Worm (Caenorhabditis elegans) whole organism, L2 larva: ENCODE measurements around the gene mtp-18.

Source experiments
- R02D3.7 ChIP-seq: fragments of 150-350 bp; optimal IDR thresholded peaks from 2 replicates; lab custom pipeline; 2014; ENCODE audit warnings: missing biosample characterization, missing genetic modification characterization
- Y55F3AM.14 ChIP-seq: fragments of 200-800 bp; sonication (Bioruptor generic); optimal IDR thresholded peaks from 2 replicates; lab custom pipeline; 2018; ENCODE audit warnings: mild to moderate bottlenecking, missing genetic modification characterization, missing compliant biosample characterization
- ZK546.5 ChIP-seq: sonication (generic microtip); optimal IDR thresholded peaks from 2 replicates; lab custom pipeline; 2017; ENCODE audit warnings: missing biosample characterization, missing genetic modification characterization
- alr-1 ChIP-seq: fragments of 150-350 bp; optimal IDR thresholded peaks from 2 replicates; lab custom pipeline; 2014; ENCODE audit warnings: missing biosample characterization, missing genetic modification characterization
- aly-2 ChIP-seq: fragments of 150-350 bp; optimal IDR thresholded peaks from 2 replicates; lab custom pipeline; 2014; ENCODE audit warnings: missing biosample characterization, missing genetic modification characterization
- blmp-1 ChIP-seq: sonication (generic microtip); optimal IDR thresholded peaks from 2 replicates; lab custom pipeline; 2017; ENCODE audit warnings: missing genetic modification characterization, mild to moderate bottlenecking, missing compliant biosample characterization, antibody characterized with exemption, moderate library complexity; ENCODE audit not compliant: insufficient read depth
- ceh-16 ChIP-seq: fragments of 150-350 bp; optimal IDR thresholded peaks from 2 replicates; lab custom pipeline; 2014; ENCODE audit warnings: missing biosample characterization, missing genetic modification characterization
- ceh-82 ChIP-seq: fragments of 150-350 bp; optimal IDR thresholded peaks from 2 replicates; lab custom pipeline; 2014; ENCODE audit warnings: missing biosample characterization, missing genetic modification characterization
- dmd-4 ChIP-seq: sonication (generic microtip); optimal IDR thresholded peaks from 2 replicates; lab custom pipeline; 2017; ENCODE audit warnings: missing biosample characterization, missing genetic modification characterization
- elt-3 ChIP-seq: sonication (generic microtip); optimal IDR thresholded peaks from 2 replicates; lab custom pipeline; 2017; ENCODE audit warnings: missing biosample characterization, missing genetic modification characterization
- fos-1 ChIP-seq: fragments of 150-350 bp; optimal IDR thresholded peaks from 2 replicates; lab custom pipeline; 2014; ENCODE audit warnings: missing biosample characterization, missing genetic modification characterization
- gmeb-1 ChIP-seq: fragments of 150-350 bp; optimal IDR thresholded peaks from 2 replicates; lab custom pipeline; 2014; ENCODE audit warnings: missing biosample characterization, missing genetic modification characterization
- lin-11 ChIP-seq: fragments of 150-350 bp; sonication (generic microtip); optimal IDR thresholded peaks from 2 replicates; lab custom pipeline; 2014; ENCODE audit warnings: missing biosample characterization, missing genetic modification characterization, inconsistent platforms, mixed read lengths
- lin-13 ChIP-seq: fragments of 150-350 bp; optimal IDR thresholded peaks from 2 replicates; lab custom pipeline; 2014; ENCODE audit warnings: missing biosample characterization, missing genetic modification reagents, missing genetic modification characterization
- mdl-1 ChIP-seq, 2 experiments: fragments of 150-350 bp in 1 of 2; sonication (generic microtip) in 1 of 2; optimal IDR thresholded peaks; 2 replicates each; lab custom pipeline; 2017; ENCODE audit warnings: missing biosample characterization in 2 of 2, missing genetic modification characterization in 2 of 2
- nhr-10 ChIP-seq: sonication (generic microtip); optimal IDR thresholded peaks from 2 replicates; lab custom pipeline; 2017; ENCODE audit warnings: missing biosample characterization, missing genetic modification characterization
- nhr-12 ChIP-seq: fragments of 150-350 bp; optimal IDR thresholded peaks from 2 replicates; lab custom pipeline; 2014; ENCODE audit warnings: missing biosample characterization, missing genetic modification characterization
- nhr-21 ChIP-seq: fragments of 150-350 bp; optimal IDR thresholded peaks from 2 replicates; lab custom pipeline; 2014; ENCODE audit warnings: missing biosample characterization, missing genetic modification characterization
- nhr-23 ChIP-seq: fragments of 150-350 bp; optimal IDR thresholded peaks from 2 replicates; lab custom pipeline; 2014; ENCODE audit warnings: missing biosample characterization, missing genetic modification reagents, missing genetic modification characterization
- nhr-237 ChIP-seq: fragments of 150-350 bp; optimal IDR thresholded peaks from 2 replicates; lab custom pipeline; 2014; ENCODE audit warnings: missing biosample characterization, missing genetic modification characterization
- nhr-25 ChIP-seq: fragments of 150-350 bp; sonication (generic microtip); optimal IDR thresholded peaks from 3 replicates; lab custom pipeline; 2014; ENCODE audit warnings: missing biosample characterization, missing genetic modification characterization
- peb-1 ChIP-seq: fragments of 150-350 bp; optimal IDR thresholded peaks from 2 replicates; lab custom pipeline; 2014; ENCODE audit warnings: missing biosample characterization, missing genetic modification characterization
- sem-4 ChIP-seq: fragments of 150-350 bp; optimal IDR thresholded peaks from 2 replicates; lab custom pipeline; 2014; ENCODE audit warnings: missing biosample characterization, missing genetic modification reagents, missing genetic modification characterization
- skn-1 ChIP-seq: sonication (generic microtip); optimal IDR thresholded peaks from 2 replicates; lab custom pipeline; 2017; ENCODE audit warnings: missing biosample characterization, missing genetic modification characterization
- sma-3 ChIP-seq: sonication (generic microtip); optimal IDR thresholded peaks from 2 replicates; lab custom pipeline; 2016; ENCODE audit warnings: missing genetic modification reagents, missing genetic modification characterization, missing compliant biosample characterization
- sma-9 ChIP-seq, 2 experiments: fragments of 150-350 bp in 1 of 2; sonication (generic microtip) in 1 of 2; optimal IDR thresholded peaks; 2 replicates each; lab custom pipeline; 2014 to 2016; ENCODE audit warnings: missing genetic modification characterization in 2 of 2, mild to moderate bottlenecking in 1 of 2, missing biosample characterization in 1 of 2, missing compliant biosample characterization in 1 of 2, missing genetic modification reagents in 1 of 2, moderate library complexity in 1 of 2
- snpc-4 ChIP-seq: fragments of 150-350 bp; optimal IDR thresholded peaks from 2 replicates; lab custom pipeline; 2014; ENCODE audit warnings: missing biosample characterization, missing genetic modification characterization
- unc-55 ChIP-seq: fragments of 150-350 bp; sonication (generic microtip); optimal IDR thresholded peaks from 3 replicates; lab custom pipeline; 2014; ENCODE audit warnings: missing biosample characterization, missing genetic modification reagents, missing genetic modification characterization
- unc-62 ChIP-seq: fragments of 150-350 bp; optimal IDR thresholded peaks from 2 replicates; lab custom pipeline; 2014; ENCODE audit warnings: missing biosample characterization, missing genetic modification reagents, missing genetic modification characterization
- ztf-1 ChIP-seq: fragments of 200-800 bp; sonication (Bioruptor generic); conservative IDR thresholded peaks from 2 replicates; pipeline ENCODE4 v1.3.6; 2022; ENCODE audit warnings: missing genetic modification characterization, missing compliant biosample characterization
- ztf-11 ChIP-seq: sonication (generic microtip); optimal IDR thresholded peaks from 2 replicates; lab custom pipeline; 2017; ENCODE audit warnings: missing biosample characterization, missing genetic modification characterization

mtp-18 gene

DNA sequence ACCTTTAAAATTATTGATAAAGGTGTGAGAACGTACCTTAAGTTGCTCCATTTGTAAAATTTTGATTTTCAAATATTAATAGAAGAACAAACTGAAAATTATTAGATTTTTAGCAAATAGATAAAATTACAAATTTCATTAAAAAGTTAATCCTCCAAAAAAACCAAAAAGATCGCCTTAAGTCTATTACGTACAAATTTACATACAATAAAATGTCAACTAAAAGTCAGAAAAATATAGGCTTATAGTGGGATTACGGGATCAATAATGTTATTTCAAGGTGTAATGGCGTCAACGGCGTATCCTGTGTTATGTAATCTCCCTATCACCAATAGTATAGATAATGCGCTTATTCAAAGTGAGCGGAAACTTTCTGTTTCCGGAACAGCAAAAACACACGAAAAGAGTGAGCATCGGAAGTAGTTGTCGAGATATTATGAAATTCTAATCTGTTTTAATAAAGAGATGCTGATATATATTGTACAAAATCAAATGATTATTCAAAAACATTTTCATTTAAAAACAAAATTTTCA, 11.9 kb downstream of the mtp-18 start, which contains the start of gene ceh-54:
TSS of gene ceh-54 (minus strand) at position 51 of the 534 bp plus-strand sequence.
- TF ChIP-seq gmeb-1 (tag; lab: Kevin White, UChicago): no peak
- TF ChIP-seq sma-9 (GFP tag; optimal IDR thresholded peaks at IDR 0.05; lab: Kevin White, UChicago): peak; percentile 3
- TF ChIP-seq sma-9 (tag; optimal IDR thresholded peaks at IDR 0.05; lab: Kevin White, UChicago): no peak
- TF ChIP-seq aly-2: no peak
- no peak for TF ChIP-seq ztf-11
- no peak for TF ChIP-seq ceh-82 (tag; lab: Kevin White, UChicago)

DNA sequence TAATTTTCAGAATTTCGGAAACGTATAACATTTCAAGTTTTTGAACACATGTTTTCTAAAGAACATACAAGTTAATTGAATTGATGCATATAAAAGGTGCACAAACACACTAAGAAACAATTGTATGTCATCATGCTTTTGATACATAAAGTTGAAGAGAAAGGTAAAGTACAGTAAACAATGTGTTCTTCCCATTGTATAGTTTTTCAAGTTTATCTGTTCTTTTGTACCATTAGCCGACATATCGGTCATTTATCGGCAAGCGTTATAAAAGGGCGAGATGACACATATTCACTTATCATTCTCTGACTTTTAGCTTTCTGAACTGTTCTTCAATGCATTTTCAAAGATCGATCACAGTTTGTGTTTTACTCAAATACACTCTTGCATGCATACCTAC, 16.2 kb downstream of the mtp-18 start, which contains the start of gene T13C5.9:
TSS of gene T13C5.9 (plus strand) at position 301 of the 400 bp plus-strand sequence.
- TF ChIP-seq ztf-11: no peak
- no peak for TF ChIP-seq lin-13 (GFP tag; lab: Kevin White, UChicago)
- TF ChIP-seq ceh-16: no peak
- no peak for TF ChIP-seq unc-62
- TF ChIP-seq nhr-23 (tag; lab: Kevin White, UChicago): no peak
- TF ChIP-seq nhr-12 (tag; lab: Kevin White, UChicago): no peak
- TF ChIP-seq unc-55: no peak
- TF ChIP-seq ceh-82 (tag; lab: Kevin White, UChicago): no peak
- no peak for TF ChIP-seq peb-1 (tag; lab: Kevin White, UChicago)
- TF ChIP-seq elt-3 (tag; lab: Kevin White, UChicago): no peak
- no peak for TF ChIP-seq fos-1 (tag; lab: Kevin White, UChicago)
- TF ChIP-seq lin-11 (tag; lab: Kevin White, UChicago): no peak
- no peak for TF ChIP-seq sem-4
- TF ChIP-seq sma-3 (GFP tag; lab: Kevin White, UChicago): no peak
- TF ChIP-seq snpc-4 (tag; lab: Kevin White, UChicago): no peak
- TF ChIP-seq nhr-10 (tag; lab: Kevin White, UChicago): no peak
- no peak for TF ChIP-seq nhr-237

DNA sequence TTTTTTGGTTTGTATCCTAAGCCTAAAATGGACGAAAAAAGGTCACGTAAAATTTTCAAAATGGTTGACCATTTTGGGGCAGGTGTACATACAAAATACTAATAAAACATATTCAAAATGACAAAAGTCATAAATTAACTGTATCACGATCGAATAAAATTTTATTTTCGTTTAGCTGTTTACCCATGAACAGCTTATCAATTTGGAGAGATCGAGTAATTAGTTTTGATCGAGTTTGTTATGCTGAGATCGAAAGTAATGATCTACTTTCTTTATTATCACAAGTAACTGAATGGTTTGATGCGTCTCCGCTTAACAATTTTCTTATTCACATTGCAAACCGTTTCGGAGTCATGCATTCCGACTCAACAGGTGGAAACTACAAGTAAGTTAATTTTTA, 18.4 kb downstream of the mtp-18 start, which contains the start of gene T13C5.10:
TSS of gene T13C5.10 (plus strand) at position 301 of the 400 bp plus-strand sequence.
- TF ChIP-seq nhr-23 (tag; lab: Kevin White, UChicago): no peak
- TF ChIP-seq sma-3 (GFP tag; lab: Kevin White, UChicago): no peak
- TF ChIP-seq aly-2: no peak
- TF ChIP-seq sem-4: no peak
- TF ChIP-seq, all 48 proteins: peak for 0

DNA sequence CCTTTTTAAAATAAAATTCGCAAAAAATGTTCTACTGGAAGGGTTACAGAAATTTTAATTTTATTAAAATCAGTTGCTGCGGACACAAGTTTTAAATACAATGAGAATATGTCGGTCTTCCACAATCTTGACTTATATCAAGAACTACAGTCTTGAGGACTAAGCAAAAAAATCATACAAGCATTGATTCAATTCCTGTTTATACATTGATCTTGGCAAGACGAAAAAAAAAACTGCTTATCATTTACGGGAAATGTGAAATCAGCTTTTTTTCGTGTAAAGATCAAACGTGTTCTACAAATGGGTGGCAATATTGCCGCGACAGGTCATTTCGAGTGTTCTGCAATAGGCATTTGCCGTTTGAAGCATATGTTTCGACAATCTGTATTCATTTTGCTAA, 21.5 kb downstream of the mtp-18 start, which contains the start of gene T13C5.2:
TSS of gene T13C5.2 (plus strand) at position 301 of the 400 bp plus-strand sequence.
- TF ChIP-seq nhr-12 (tag; lab: Kevin White, UChicago) (no peak), R02D3.7 (tag; lab: Kevin White, UChicago) (no peak), blmp-1 (tag; lab: Kevin White, UChicago) (no peak), peb-1 (tag; lab: Kevin White, UChicago) (no peak), ztf-11 (no peak), sem-4 (no peak), skn-1 (tag; lab: Kevin White, UChicago) (no peak), nhr-25 (tag; lab: Kevin White, UChicago) (no peak), mdl-1 (tag; optimal IDR thresholded peaks at IDR 0.05; lab: Kevin White, UChicago) (no peak), ZK546.5 (no peak)

DNA sequence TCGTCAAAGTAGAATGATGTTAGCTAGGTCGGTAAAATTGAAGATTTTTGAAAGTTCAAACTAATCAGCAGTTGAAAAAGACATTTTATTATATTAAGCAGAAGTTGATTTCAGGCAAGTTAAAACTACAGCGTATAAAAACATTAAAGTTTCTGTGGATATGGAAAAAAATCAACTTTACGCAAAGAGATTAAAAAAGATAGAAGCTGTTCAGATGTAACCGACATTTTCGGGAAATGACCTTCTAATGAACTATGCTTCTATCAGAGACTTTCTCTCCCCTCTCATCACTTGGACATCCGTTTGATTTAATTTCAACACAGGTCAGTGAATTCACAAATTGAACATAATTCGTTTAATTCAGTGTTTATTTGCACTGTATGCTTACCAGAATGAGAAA, 25.9 kb downstream of the mtp-18 start, which contains the start of gene T13C5.7:
TSS of gene T13C5.7 (plus strand) at position 301 of the 400 bp plus-strand sequence.
- TF ChIP-seq alr-1 (tag; lab: Kevin White, UChicago) (no peak), dmd-4 (no peak), Y55F3AM.14 (GFP tag; lab: Kevin White, UChicago) (no peak), ceh-82 (tag; lab: Kevin White, UChicago) (no peak)

DNA sequence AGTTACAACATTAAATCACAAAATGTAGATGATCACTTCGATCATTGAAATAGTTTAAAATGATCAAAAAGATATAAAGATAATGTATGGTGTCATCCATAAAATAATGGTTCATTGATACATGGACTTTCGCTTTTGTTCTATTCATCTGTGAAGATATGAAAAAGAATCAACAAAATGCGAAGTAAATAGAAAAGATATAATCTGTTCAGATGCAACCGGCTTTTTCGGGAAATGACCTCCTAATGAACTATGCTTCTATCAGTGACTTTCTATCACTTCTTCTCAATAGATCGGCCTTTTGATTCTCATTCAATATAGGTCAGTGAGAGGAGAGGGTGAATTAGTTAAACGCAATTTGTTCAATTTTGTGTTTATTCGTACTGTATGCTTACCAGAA, 27.2 kb downstream of the mtp-18 start:
- TF ChIP-seq elt-3 (tag; lab: Kevin White, UChicago) (no peak), nhr-21 (tag; lab: Kevin White, UChicago) (peak; percentile 69), sma-9 (GFP tag; optimal IDR thresholded peaks at IDR 0.05; lab: Kevin White, UChicago) (no peak), sma-9 (tag; optimal IDR thresholded peaks at IDR 0.05; lab: Kevin White, UChicago) (no peak), nhr-23 (tag; lab: Kevin White, UChicago) (no peak), ztf-1 (GFP tag; lab: Robert Waterston, UW) (no peak), blmp-1 (tag; lab: Kevin White, UChicago) (peak; percentile 46), sma-3 (GFP tag; lab: Kevin White, UChicago) (no peak)
